Worm (Caenorhabditis elegans): ENCODE results near the gene W07G4.8.

Gene W07G4.8

DNA sequence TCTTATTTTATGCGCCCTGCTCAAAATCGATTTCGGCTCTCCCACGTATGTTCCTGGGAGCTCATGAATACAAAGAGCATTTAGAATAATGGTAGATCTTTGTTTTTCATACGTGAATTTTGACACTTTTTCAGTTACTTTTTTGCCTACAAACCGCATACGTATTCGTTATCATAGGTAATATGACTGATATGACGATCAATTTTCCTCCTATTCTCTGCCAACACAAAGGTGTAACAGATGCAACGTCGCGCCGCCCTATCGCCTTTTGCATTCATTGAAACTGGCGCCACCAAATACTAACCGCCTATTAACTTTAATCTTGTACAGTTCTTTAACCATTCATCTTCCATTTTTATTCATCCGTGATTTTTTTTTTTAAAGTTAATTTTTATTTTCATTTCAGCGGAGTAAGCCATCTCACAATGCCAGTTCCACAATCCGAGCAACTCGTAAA is 1.8 kb downstream of the W07G4.8 start, which contains the start of gene W07G4.5 (continued):
- TF ChIP-seq nhr-42 (GFP tag; IDR thresholded peaks at IDR 0.05) = no peak
- peak; percentile 42 for TF ChIP-seq mep-1 (tag; optimal IDR thresholded peaks at IDR 0.05)
- TF ChIP-seq daf-16 (GFP tag; optimal IDR thresholded peaks at IDR 0.05) = peak in 1 of 2 experiments; percentile 24
- TF ChIP-seq daf-16 (tag; optimal IDR thresholded peaks at IDR 0.05) = no peak
- TF ChIP-seq dmd-6 (GFP tag; IDR thresholded peaks at IDR 0.05) = peak; percentile 65
- TF ChIP-seq mes-2 (tag; optimal IDR thresholded peaks at IDR 0.05; ENCODE audit: poor library complexity, severe bottlenecking) = peak; percentile 29
- TF ChIP-seq saeg-2 (GFP tag; IDR thresholded peaks at IDR 0.05) = no peak
- peak in 1 of 2 experiments; percentile 23 for TF ChIP-seq unc-62 (GFP tag; optimal IDR thresholded peaks at IDR 0.05 in 1 of 2)
- no peak for TF ChIP-seq unc-62 (tag; optimal IDR thresholded peaks at IDR 0.05)
- peak; percentile 93 for TF ChIP-seq aha-1 (tag)
- TF ChIP-seq nhr-11 (tag; optimal IDR thresholded peaks at IDR 0.05) = no peak

DNA sequence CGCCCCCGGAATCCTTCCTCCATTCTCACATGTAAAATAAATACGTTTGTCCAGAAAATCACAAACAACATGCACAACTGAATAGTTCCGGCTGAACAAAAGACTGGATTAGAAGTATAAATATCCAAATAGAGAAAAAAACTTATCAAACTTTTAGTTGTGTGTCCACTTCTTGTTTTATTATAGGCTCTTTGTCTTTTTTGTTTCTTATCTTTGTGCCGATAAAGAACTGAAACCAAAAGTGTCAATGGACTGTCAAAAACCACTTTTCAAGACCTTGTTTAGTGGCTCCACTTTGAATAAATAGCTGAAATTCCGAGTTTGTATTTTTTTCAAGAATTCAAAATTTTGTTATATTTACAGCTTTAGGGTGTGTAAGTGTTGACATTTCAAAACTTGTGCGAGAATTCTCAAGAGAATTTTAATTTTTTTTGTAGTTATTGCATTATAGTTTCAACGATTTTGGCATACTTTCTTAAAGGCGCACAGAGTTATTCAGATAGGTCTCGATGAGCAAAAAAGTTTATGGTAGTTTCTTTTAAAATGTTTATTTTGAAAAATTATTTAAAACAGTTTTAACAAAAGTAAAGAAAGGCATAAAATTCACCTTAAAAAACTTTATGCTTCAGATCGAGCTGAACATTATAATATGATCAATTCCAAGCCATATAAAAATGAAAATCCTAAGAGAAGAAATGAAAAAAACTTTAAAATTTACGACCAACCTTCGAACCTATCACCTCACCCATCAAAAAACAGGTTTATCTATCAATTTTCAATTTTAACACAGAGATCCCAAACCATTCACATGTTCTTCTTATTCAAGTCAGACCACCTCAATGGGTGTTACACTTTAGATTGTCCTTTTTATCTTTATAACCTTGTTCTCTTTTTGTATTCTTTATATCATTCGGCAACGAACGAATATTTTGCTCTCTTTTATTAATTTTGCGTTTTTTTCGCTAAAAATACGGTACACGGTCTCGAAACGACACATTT is 2.9 kb downstream of the W07G4.8 start:
- TF ChIP-seq mes-2 (tag; optimal IDR thresholded peaks at IDR 0.05; ENCODE audit: poor library complexity, severe bottlenecking) (peak; percentile 16), snpc-4 (tag; optimal IDR thresholded peaks at IDR 0.05) (no peak), mxl-3 (GFP tag; optimal IDR thresholded peaks at IDR 0.05) (no peak), hif-1 (tag; optimal IDR thresholded peaks at IDR 0.05) (no peak), nhr-41 (GFP tag; IDR thresholded peaks at IDR 0.05) (no peak), egl-43 (GFP tag; IDR thresholded peaks at IDR 0.05) (no peak), tag-97 (GFP tag; IDR thresholded peaks at IDR 0.05) (no peak), skn-1 (tag; optimal IDR thresholded peaks at IDR 0.05) (no peak), php-3 (GFP tag; IDR thresholded peaks at IDR 0.05) (0 out of 2 replicates have a peak, but pooled peaks have one; percentile 15), nhr-77 (tag; optimal IDR thresholded peaks at IDR 0.05) (peak; percentile 11), set-16 (GFP tag; IDR thresholded peaks at IDR 0.05) (no peak), T26A8.4 (GFP tag; IDR thresholded peaks at IDR 0.05) (0 out of 2 replicates have a peak, but pooled peaks have one; percentile 7), lin-15B (tag; optimal IDR thresholded peaks at IDR 0.05) (no peak), ztf-11 (tag; optimal IDR thresholded peaks at IDR 0.05) (no peak), ctbp-1 (GFP tag; IDR thresholded peaks at IDR 0.05) (0 out of 2 replicates have a peak, but pooled peaks have one; percentile 8), spr-1 (tag; optimal IDR thresholded peaks at IDR 0.05) (no peak), nhr-11 (tag; optimal IDR thresholded peaks at IDR 0.05) (no peak), fkh-10 (GFP tag; optimal IDR thresholded peaks at IDR 0.05) (no peak), lin-1 (GFP tag; IDR thresholded peaks at IDR 0.05) (no peak), ama-1 (optimal IDR thresholded peaks at IDR 0.05) (no peak), ces-1 (GFP tag; optimal IDR thresholded peaks at IDR 0.05) (no peak), hmg-1.1 (GFP tag; IDR thresholded peaks at IDR 0.05) (no peak), unc-39 (tag; optimal IDR thresholded peaks at IDR 0.05) (no peak), pqm-1 (tag; optimal IDR thresholded peaks at IDR 0.05) (peak; percentile 59), zfp-2 (tag; optimal IDR thresholded peaks at IDR 0.05) (no peak), dmd-8 (GFP tag; IDR thresholded peaks at IDR 0.05) (no peak), lin-38 (GFP tag; IDR thresholded peaks at IDR 0.05) (peak; percentile 6; the same call in 1 of the 2 replicates), hlh-11 (tag; optimal IDR thresholded peaks at IDR 0.05) (peak; percentile 63), gei-8 (GFP tag; optimal IDR thresholded peaks at IDR 0.05) (no peak), zip-2 (tag; optimal IDR thresholded peaks at IDR 0.05) (no peak), lsy-2 (tag; optimal IDR thresholded peaks at IDR 0.05) (peak in 1 of 2 experiments; percentile 20), daf-16 (GFP tag; optimal IDR thresholded peaks at IDR 0.05) (peak in 1 of 2 experiments; percentile 35), daf-16 (tag; optimal IDR thresholded peaks at IDR 0.05) (peak; percentile 64), ceh-32 (tag; optimal IDR thresholded peaks at IDR 0.05; ENCODE audit: poor library complexity) (no peak), saeg-2 (GFP tag; IDR thresholded peaks at IDR 0.05) (no peak), mdt-29 (GFP tag; IDR thresholded peaks at IDR 0.05) (no peak), tra-1 (GFP tag; IDR thresholded peaks at IDR 0.05) (peak; percentile 45; the same call in 1 of the 2 replicates), cey-2 (tag; optimal IDR thresholded peaks at IDR 0.05; ENCODE audit: borderline replicate concordance, insufficient read depth) (no peak), nhr-48 (tag; optimal IDR thresholded peaks at IDR 0.05) (peak; percentile 25), jun-1 (tag; optimal IDR thresholded peaks at IDR 0.05) (no peak), daf-19 (GFP tag; conservative IDR thresholded peaks at IDR 0.05) (no peak)
